Worm (Caenorhabditis elegans) whole organism, late embryonic: ENCODE data around the gene Y38F1A.8.

Experiments used
- C08G9.2 ChIP-seq: sonication (generic microtip); optimal IDR thresholded peaks from 2 replicates; lab custom pipeline; 2016; ENCODE audit warnings: mild to moderate bottlenecking, missing genetic modification characterization, moderate library complexity, missing compliant biosample characterization
- C38D4.7 ChIP-seq: fragments of 200-800 bp; sonication (Bioruptor generic); optimal IDR thresholded peaks from 2 replicates; lab custom pipeline; 2018; ENCODE audit warnings: mild to moderate bottlenecking, missing genetic modification characterization, moderate library complexity, missing compliant biosample characterization
- K09A11.1 ChIP-seq: sonication (generic microtip); optimal IDR thresholded peaks from 2 replicates; lab custom pipeline; 2017; ENCODE audit warnings: antibody characterized with exemption, mild to moderate bottlenecking, missing genetic modification characterization, missing compliant biosample characterization; ENCODE audit not compliant: insufficient read depth
- ama-1 ChIP-seq: fragments of 150-350 bp; optimal IDR thresholded peaks from 2 replicates; lab custom pipeline; 2014
- ceh-18 ChIP-seq: sonication (generic microtip); optimal IDR thresholded peaks from 2 replicates; lab custom pipeline; 2016; ENCODE audit warnings: missing genetic modification characterization, missing compliant biosample characterization
- ceh-19 ChIP-seq: fragments of 200-800 bp; sonication (Bioruptor generic); optimal IDR thresholded peaks from 2 replicates; lab custom pipeline; 2018; ENCODE audit warnings: mild to moderate bottlenecking, missing genetic modification characterization, missing compliant biosample characterization
- ceh-2 ChIP-seq: sonication (generic microtip); optimal IDR thresholded peaks from 2 replicates; lab custom pipeline; 2016; ENCODE audit warnings: missing genotype, missing genetic modification characterization, missing compliant biosample characterization
- ceh-24 ChIP-seq: sonication (generic microtip); optimal IDR thresholded peaks from 2 replicates; lab custom pipeline; 2016; ENCODE audit warnings: mild to moderate bottlenecking, missing genetic modification characterization, missing compliant biosample characterization
- ceh-31 ChIP-seq: sonication (generic microtip); optimal IDR thresholded peaks from 2 replicates; lab custom pipeline; 2016; ENCODE audit warnings: missing genetic modification characterization, missing compliant biosample characterization
- ceh-34 ChIP-seq: sonication (generic microtip); optimal IDR thresholded peaks from 2 replicates; lab custom pipeline; 2016; ENCODE audit warnings: mild to moderate bottlenecking, missing genetic modification characterization, missing compliant biosample characterization
- ceh-45 ChIP-seq: fragments of 200-800 bp; sonication (Bioruptor generic); IDR thresholded peaks from 2 replicates; pipeline ENCODE4 v1.3.6; 2022; ENCODE audit warnings: missing genetic modification reagents, missing genetic modification characterization, missing compliant biosample characterization
- ceh-9 ChIP-seq: sonication (generic microtip); optimal IDR thresholded peaks from 2 replicates; lab custom pipeline; 2016; ENCODE audit warnings: mild to moderate bottlenecking, missing genetic modification characterization, inconsistent platforms, missing compliant biosample characterization
- elt-2 ChIP-seq: sonication (generic microtip); optimal IDR thresholded peaks from 2 replicates; lab custom pipeline; 2016; ENCODE audit warnings: missing genetic modification reagents, missing genetic modification characterization, missing compliant biosample characterization
- elt-4 ChIP-seq: sonication (generic microtip); optimal IDR thresholded peaks from 2 replicates; lab custom pipeline; 2016; ENCODE audit warnings: missing genetic modification characterization, missing compliant biosample characterization
- fax-1 ChIP-seq: sonication (generic microtip); optimal IDR thresholded peaks from 2 replicates; lab custom pipeline; 2016; ENCODE audit warnings: missing genotype, missing genetic modification characterization, missing compliant biosample characterization
- fkh-6 ChIP-seq: sonication (generic microtip); optimal IDR thresholded peaks from 2 replicates; lab custom pipeline; 2016; ENCODE audit warnings: missing genetic modification characterization, missing compliant biosample characterization
- hlh-13 ChIP-seq: fragments of 200-800 bp; sonication (Bioruptor generic); optimal IDR thresholded peaks from 2 replicates; lab custom pipeline; 2018; ENCODE audit warnings: mild to moderate bottlenecking, missing genetic modification characterization, missing compliant biosample characterization
- hlh-8 ChIP-seq: sonication (generic microtip); optimal IDR thresholded peaks from 2 replicates; lab custom pipeline; 2016; ENCODE audit warnings: missing genotype, missing genetic modification characterization, missing compliant biosample characterization
- lin-11 ChIP-seq: fragments of 200-800 bp; sonication (Bioruptor generic); optimal IDR thresholded peaks from 2 replicates; lab custom pipeline; 2018; ENCODE audit warnings: mild to moderate bottlenecking, missing genetic modification characterization, missing compliant biosample characterization
- madf-2 ChIP-seq: sonication (generic microtip); optimal IDR thresholded peaks from 2 replicates; lab custom pipeline; 2017; ENCODE audit warnings: missing genetic modification characterization, missing compliant biosample characterization
- nhr-11 ChIP-seq: fragments of 150-350 bp; optimal IDR thresholded peaks from 2 replicates; lab custom pipeline; 2014; ENCODE audit warnings: missing biosample characterization, missing genetic modification characterization
- npax-4 ChIP-seq: sonication (generic microtip); optimal IDR thresholded peaks from 2 replicates; lab custom pipeline; 2016; ENCODE audit warnings: missing genetic modification characterization, missing compliant biosample characterization
- odd-2 ChIP-seq: sonication (generic microtip); optimal IDR thresholded peaks from 2 replicates; lab custom pipeline; 2017; ENCODE audit warnings: antibody characterized with exemption, mild to moderate bottlenecking, missing genetic modification characterization, missing compliant biosample characterization
- pha-2 ChIP-seq: sonication (generic microtip); optimal IDR thresholded peaks from 2 replicates; lab custom pipeline; 2017; ENCODE audit warnings: mild to moderate bottlenecking, missing genetic modification characterization, missing compliant biosample characterization
- pha-4 ChIP-seq: fragments of 150-350 bp; optimal IDR thresholded peaks from 2 replicates; lab custom pipeline; 2018; ENCODE audit warnings: missing biosample characterization, missing genetic modification reagents, missing genetic modification characterization
- rnt-1 ChIP-seq: sonication (generic microtip); optimal IDR thresholded peaks from 2 replicates; lab custom pipeline; 2016; ENCODE audit warnings: missing genetic modification characterization, missing compliant biosample characterization
- sox-4 ChIP-seq: sonication (generic microtip); optimal IDR thresholded peaks from 2 replicates; lab custom pipeline; 2017; ENCODE audit warnings: mild to moderate bottlenecking, missing genetic modification characterization, inconsistent platforms, missing compliant biosample characterization
- syd-9 ChIP-seq: sonication (generic microtip); optimal IDR thresholded peaks from 2 replicates; lab custom pipeline; 2016; ENCODE audit warnings: mild to moderate bottlenecking, missing genetic modification characterization, moderate library complexity, missing compliant biosample characterization
- tbx-2 ChIP-seq: sonication (generic microtip); optimal IDR thresholded peaks from 2 replicates; lab custom pipeline; 2016; ENCODE audit warnings: missing genetic modification characterization, missing compliant biosample characterization
- tbx-7 ChIP-seq: sonication (generic microtip); optimal IDR thresholded peaks from 2 replicates; lab custom pipeline; 2016; ENCODE audit warnings: missing genotype, missing genetic modification characterization, missing compliant biosample characterization
- ttx-3 ChIP-seq: sonication (generic microtip); optimal IDR thresholded peaks from 2 replicates; lab custom pipeline; 2016; ENCODE audit warnings: missing genetic modification reagents, missing genetic modification characterization, missing compliant biosample characterization
- unc-3 ChIP-seq, 2 experiments: fragments of 200-800 bp in 1 of 2; sonication (Bioruptor generic) in 1 of 2; sonication (generic microtip) in 1 of 2; conservative IDR thresholded peaks in 1 of 2; optimal IDR thresholded peaks in 1 of 2; 2 replicates each; pipeline versions ENCODE4 v1.3.6 to Lab custom; 2016 to 2022; ENCODE audit warnings: missing compliant biosample characterization in 2 of 2, missing genetic modification characterization in 2 of 2, missing genetic modification reagents in 1 of 2
- unc-42 ChIP-seq: sonication (generic microtip); optimal IDR thresholded peaks from 2 replicates; lab custom pipeline; 2016; ENCODE audit warnings: missing genotype, missing genetic modification characterization, missing compliant biosample characterization
- unc-55 ChIP-seq: sonication (generic microtip); optimal IDR thresholded peaks from 2 replicates; lab custom pipeline; 2017; ENCODE audit warnings: missing biosample characterization, missing genetic modification reagents, missing genetic modification characterization
- ztf-16 ChIP-seq: sonication (generic microtip); optimal IDR thresholded peaks from 2 replicates; lab custom pipeline; 2017; ENCODE audit warnings: missing genetic modification characterization, missing compliant biosample characterization

Y38F1A.8 gene

ce11 chrII:13004872-13005252 lies 4.2 kb upstream of the Y38F1A.8 start:
- TF ChIP-seq hlh-8 (tag; lab: Kevin White, UChicago) (no peak), fax-1 (tag; lab: Kevin White, UChicago) (no peak), pha-4 (no peak), fkh-6 (tag; lab: Kevin White, UChicago) (no peak), K09A11.1 (no peak)

ce11 chrII:13004160-13004871 lies 3.7 kb upstream of the Y38F1A.8 start:
- TF ChIP-seq hlh-8 (tag; lab: Kevin White, UChicago) (no peak), unc-55 (peak; percentile 80), tbx-2 (no peak), elt-2 (tag; lab: Kevin White, UChicago) (peak; percentile 47)

ce11 chrII:13003244-13003643 lies 2.6 kb upstream of the Y38F1A.8 start:
- TF ChIP-seq pha-4 (no peak), elt-2 (tag; lab: Kevin White, UChicago) (no peak), ama-1 (lab: Kevin White, UChicago) (no peak)

ce11 chrII:12997413-12997812 lies 3.2 kb downstream of the Y38F1A.8 start, which contains the start of gene Y38F1A.7:
Gene Y38F1A.7, minus strand, starts transcription at chrII:12997804.
- TF ChIP-seq K09A11.1 (no peak), elt-4 (tag; lab: Kevin White, UChicago) (no peak), pha-2 (tag; lab: Kevin White, UChicago) (no peak), ceh-24 (tag; lab: Kevin White, UChicago) (no peak), sox-4 (tag; lab: Kevin White, UChicago) (no peak), ceh-19 (no peak)

- TF ChIP-seq elt-4 (tag; lab: Kevin White, UChicago) (no peak), ztf-16 (no peak), unc-42 (tag; lab: Kevin White, UChicago) (no peak), fkh-6 (tag; lab: Kevin White, UChicago) (no peak), ceh-2 (tag; lab: Kevin White, UChicago) (no peak), ceh-34 (tag; lab: Kevin White, UChicago) (no peak), npax-4 (tag; lab: Kevin White, UChicago) (no peak), madf-2 (no peak), hlh-13 (GFP tag; lab: Kevin White, UChicago) (no peak), ceh-45 (GFP tag; lab: Robert Waterston, UW) (no peak)
Observed at ce11 chrII:12996249-12996648, 4.4 kb downstream of the Y38F1A.8 start, which contains the start of gene hphd-1. Gene hphd-1, minus strand, starts transcription at chrII:12996571.

- TF ChIP-seq elt-2 (tag; lab: Kevin White, UChicago) (no peak), lin-11 (tag; lab: Kevin White, UChicago) (no peak), ceh-2 (tag; lab: Kevin White, UChicago) (no peak), C08G9.2 (tag; lab: Kevin White, UChicago) (no peak)
- TF ChIP-seq, all 69 proteins: peak for 0
Observed at ce11 chrII:12995322-12995721, 5.3 kb downstream of the Y38F1A.8 start.

ce11 chrII:12994009-12994788 lies 6.5 kb downstream of the Y38F1A.8 start:
- TF ChIP-seq tbx-2 = no peak
- no peak for TF ChIP-seq syd-9 (tag; lab: Kevin White, UChicago)
- no peak for TF ChIP-seq ceh-24 (tag; lab: Kevin White, UChicago)
- TF ChIP-seq unc-3 (GFP tag; conservative IDR thresholded peaks at IDR 0.05; lab: Robert Waterston, UW) = no peak
- TF ChIP-seq unc-3 (tag; optimal IDR thresholded peaks at IDR 0.05; lab: Kevin White, UChicago) = no peak
- no peak for TF ChIP-seq C38D4.7
- no peak for TF ChIP-seq tbx-7 (tag; lab: Kevin White, UChicago)
- no peak for TF ChIP-seq ceh-18 (tag; lab: Kevin White, UChicago)
- TF ChIP-seq npax-4 (tag; lab: Kevin White, UChicago) = no peak
- TF ChIP-seq ceh-9 (tag; lab: Kevin White, UChicago) = no peak
- TF ChIP-seq rnt-1 = no peak
- no peak for TF ChIP-seq ceh-31 (tag; lab: Kevin White, UChicago)
- no peak for TF ChIP-seq ceh-2 (tag; lab: Kevin White, UChicago)
- no peak for TF ChIP-seq ztf-16
- TF ChIP-seq ama-1 (lab: Kevin White, UChicago) = no peak
- TF ChIP-seq odd-2 (tag; lab: Kevin White, UChicago) = no peak
- no peak for TF ChIP-seq unc-55
- no peak for TF ChIP-seq fkh-6 (tag; lab: Kevin White, UChicago)
- no peak for TF ChIP-seq nhr-11 (tag; lab: Kevin White, UChicago)
- no peak for TF ChIP-seq ttx-3 (tag; lab: Kevin White, UChicago)
- TF ChIP-seq, all 69 proteins: peak for 0
